Worm (Caenorhabditis elegans): ENCODE data around the gene C43F9.4.

- TF ChIP-seq aly-1 (tag; optimal IDR thresholded peaks at IDR 0.05) = no peak
- TF ChIP-seq ama-1 (optimal IDR thresholded peaks at IDR 0.05) = no peak
- TF ChIP-seq sea-1 (GFP tag; conservative IDR thresholded peaks at IDR 0.05) = no peak
- no peak for TF ChIP-seq F13C5.2 (tag; optimal IDR thresholded peaks at IDR 0.05)
- no peak for TF ChIP-seq B0310.2 (tag; optimal IDR thresholded peaks at IDR 0.05)
Measured at ce11 chrIV:10602644-10603043, 13.7 kb upstream of the C43F9.4 start, which contains the start of gene R09H10.2.

All from whole organism, early embryonic.